Worm (Caenorhabditis elegans) whole organism, L4 larva: Measurements from ENCODE around the gene ced-4.

ENCODE experiments used
- D1046.2 ChIP-seq: fragments of 200-800 bp; sonication (Bioruptor generic); IDR thresholded peaks from 2 replicates; pipeline ENCODE4 v1.3.6; 2022; ENCODE audit warnings: missing genetic modification characterization, missing compliant biosample characterization
- F10B5.3 ChIP-seq: sonication (generic microtip); optimal IDR thresholded peaks from 2 replicates; lab custom pipeline; 2016; ENCODE audit warnings: mild to moderate bottlenecking, missing genetic modification characterization, missing compliant biosample characterization
- F49E8.2 ChIP-seq: sonication (generic microtip); optimal IDR thresholded peaks from 2 replicates; lab custom pipeline; 2016; ENCODE audit warnings: missing compliant biosample characterization, mild to moderate bottlenecking, missing genetic modification characterization, borderline replicate concordance
- T26A8.4 ChIP-seq: fragments of 200-800 bp; sonication (Bioruptor generic); IDR thresholded peaks from 2 replicates; pipeline ENCODE4 v1.3.6; 2022; ENCODE audit warnings: missing genetic modification characterization, missing compliant biosample characterization
- Y105C5A.15 ChIP-seq: fragments of 200-800 bp; sonication (Bioruptor generic); IDR thresholded peaks from 2 replicates; pipeline ENCODE4 v1.3.6; 2022; ENCODE audit warnings: missing genetic modification characterization, missing compliant biosample characterization
- Y48G9A.11 ChIP-seq: fragments of 200-800 bp; sonication (Bioruptor generic); IDR thresholded peaks from 2 replicates; pipeline ENCODE4 v1.3.6; 2022; ENCODE audit warnings: missing genetic modification reagents, missing genetic modification characterization, missing compliant biosample characterization
- Y75B8A.6 ChIP-seq: fragments of 200-800 bp; sonication (Bioruptor generic); IDR thresholded peaks from 2 replicates; pipeline ENCODE4 v1.3.6; 2022; ENCODE audit warnings: missing genetic modification reagents, missing genetic modification characterization, missing compliant biosample characterization
- aha-1 ChIP-seq: fragments of 150-350 bp; peaks from one replicate; lab custom pipeline; 2014; ENCODE audit warnings: missing biosample characterization, missing genetic modification characterization
- ama-1 ChIP-seq: fragments of 150-350 bp; optimal IDR thresholded peaks from 2 replicates; lab custom pipeline; 2014; ENCODE audit warnings: inconsistent platforms, mixed read lengths
- attf-4 ChIP-seq: sonication (generic microtip); optimal IDR thresholded peaks from 3 replicates; lab custom pipeline; 2017; ENCODE audit warnings: missing biosample characterization, missing genetic modification characterization
- ceh-20 ChIP-seq: fragments of 200-800 bp; sonication (Bioruptor generic); IDR thresholded peaks from 2 replicates; pipeline ENCODE4 v1.3.6; 2022; ENCODE audit warnings: missing genetic modification reagents, missing genetic modification characterization, missing compliant biosample characterization
- ceh-32 ChIP-seq: sonication (generic microtip); optimal IDR thresholded peaks from 2 replicates; lab custom pipeline; 2016; ENCODE audit warnings: mild to moderate bottlenecking, missing genetic modification characterization, missing compliant biosample characterization; ENCODE audit not compliant: poor library complexity
- ceh-62 ChIP-seq: sonication (generic microtip); optimal IDR thresholded peaks from 2 replicates; lab custom pipeline; 2017; ENCODE audit warnings: missing biosample characterization, missing genetic modification characterization
- cey-2 ChIP-seq: sonication (generic microtip); optimal IDR thresholded peaks from 3 replicates; lab custom pipeline; 2017; ENCODE audit warnings: missing genetic modification characterization, mild to moderate bottlenecking, missing compliant biosample characterization, antibody characterized with exemption, borderline replicate concordance; ENCODE audit not compliant: insufficient read depth
- ctbp-1 ChIP-seq: fragments of 200-800 bp; sonication (Bioruptor generic); IDR thresholded peaks from 2 replicates; pipeline ENCODE4 v1.3.6; 2022; ENCODE audit warnings: missing genetic modification reagents, missing genetic modification characterization, missing compliant biosample characterization
- daf-12 ChIP-seq: fragments of 150-350 bp; optimal IDR thresholded peaks from 2 replicates; lab custom pipeline; 2014; ENCODE audit warnings: missing biosample characterization, missing genetic modification reagents, missing genetic modification characterization
- daf-8 ChIP-seq: fragments of 200-800 bp; sonication (Bioruptor generic); IDR thresholded peaks from 2 replicates; pipeline ENCODE4 v1.3.6; 2022; ENCODE audit warnings: missing genetic modification characterization, missing compliant biosample characterization
- dmd-6 ChIP-seq: fragments of 200-800 bp; sonication (Bioruptor generic); IDR thresholded peaks from 2 replicates; pipeline ENCODE4 v1.3.6; 2022; ENCODE audit warnings: missing genetic modification reagents, missing genetic modification characterization, missing compliant biosample characterization
- fkh-10 ChIP-seq: fragments of 150-350 bp; optimal IDR thresholded peaks from 2 replicates; lab custom pipeline; 2014; ENCODE audit warnings: missing biosample characterization, missing genetic modification reagents, missing genetic modification characterization
- hif-1 ChIP-seq, 2 experiments: sonication (generic microtip); optimal IDR thresholded peaks; 2 replicates each; lab custom pipeline; 2016 to 2017; ENCODE audit warnings: missing compliant biosample characterization in 2 of 2, missing genetic modification characterization in 2 of 2, missing genetic modification reagents in 2 of 2, missing genotype in 2 of 2, mild to moderate bottlenecking in 1 of 2
- hlh-11 ChIP-seq: fragments of 200-800 bp; sonication (Bioruptor generic); optimal IDR thresholded peaks from 2 replicates; lab custom pipeline; 2018; ENCODE audit warnings: mild to moderate bottlenecking, missing genetic modification characterization, missing compliant biosample characterization
- hmg-1.1 ChIP-seq: fragments of 200-800 bp; sonication (Bioruptor generic); IDR thresholded peaks from 2 replicates; pipeline ENCODE4 v1.3.6; 2022; ENCODE audit warnings: missing genetic modification reagents, missing genetic modification characterization, missing compliant biosample characterization
- jun-1 ChIP-seq: fragments of 150-350 bp; optimal IDR thresholded peaks from 2 replicates; lab custom pipeline; 2014; ENCODE audit warnings: missing biosample characterization, missing genetic modification reagents, missing genetic modification characterization
- lim-7 ChIP-seq: fragments of 200-800 bp; sonication (Bioruptor generic); IDR thresholded peaks from 2 replicates; pipeline ENCODE4 v1.3.6; 2022; ENCODE audit warnings: missing genetic modification characterization, missing compliant biosample characterization
- lin-38 ChIP-seq: fragments of 200-800 bp; sonication (Bioruptor generic); IDR thresholded peaks from 2 replicates; pipeline ENCODE4 v1.3.6; 2022; ENCODE audit warnings: missing genetic modification reagents, missing genetic modification characterization, missing compliant biosample characterization
- lsy-2 ChIP-seq, 2 experiments: fragments of 150-350 bp in 1 of 2; sonication (generic microtip) in 1 of 2; optimal IDR thresholded peaks; 2 replicates each; lab custom pipeline; 2014 to 2017; ENCODE audit warnings: missing biosample characterization in 2 of 2, missing genetic modification characterization in 2 of 2
- madf-9 ChIP-seq: fragments of 200-800 bp; sonication (Bioruptor generic); conservative IDR thresholded peaks from 2 replicates; pipeline ENCODE4 v1.3.6; 2022; ENCODE audit warnings: missing genetic modification reagents, missing genetic modification characterization, missing compliant biosample characterization
- mdt-29 ChIP-seq: fragments of 200-800 bp; sonication (Bioruptor generic); IDR thresholded peaks from 2 replicates; pipeline ENCODE4 v1.3.6; 2022; ENCODE audit warnings: missing genetic modification reagents, missing genetic modification characterization, missing compliant biosample characterization
- mep-1 ChIP-seq: fragments of 150-350 bp; sonication (generic microtip); optimal IDR thresholded peaks from 3 replicates; lab custom pipeline; 2014; ENCODE audit warnings: missing biosample characterization, missing genetic modification characterization
- mxl-2 ChIP-seq: fragments of 200-800 bp; sonication (Bioruptor generic); conservative IDR thresholded peaks from 2 replicates; pipeline ENCODE4 v1.3.6; 2022; ENCODE audit warnings: missing genetic modification reagents, missing genetic modification characterization, missing compliant biosample characterization
- mxl-3 ChIP-seq: fragments of 200-800 bp; sonication (Bioruptor generic); optimal IDR thresholded peaks from 2 replicates; lab custom pipeline; 2018; ENCODE audit warnings: mild to moderate bottlenecking, missing genetic modification characterization, missing compliant biosample characterization
- nhr-111 ChIP-seq: fragments of 200-800 bp; sonication (Bioruptor generic); optimal IDR thresholded peaks from 2 replicates; lab custom pipeline; 2018; ENCODE audit warnings: mild to moderate bottlenecking, missing genetic modification characterization, missing compliant biosample characterization
- nhr-25 ChIP-seq: sonication (generic microtip); optimal IDR thresholded peaks from 2 replicates; lab custom pipeline; 2017; ENCODE audit warnings: missing genetic modification characterization, mild to moderate bottlenecking, missing compliant biosample characterization, antibody characterized with exemption, moderate library complexity, borderline replicate concordance; ENCODE audit not compliant: insufficient read depth
- nhr-41 ChIP-seq: fragments of 200-800 bp; sonication (Bioruptor generic); IDR thresholded peaks from 2 replicates; pipeline ENCODE4 v1.3.6; 2022; ENCODE audit warnings: missing genetic modification reagents, missing genetic modification characterization, missing compliant biosample characterization
- nhr-48 ChIP-seq: sonication (generic microtip); optimal IDR thresholded peaks from 2 replicates; lab custom pipeline; 2016; ENCODE audit warnings: mild to moderate bottlenecking, missing genetic modification characterization, missing compliant biosample characterization
- nhr-6 ChIP-seq: fragments of 150-350 bp; optimal IDR thresholded peaks from 2 replicates; lab custom pipeline; 2014; ENCODE audit warnings: missing biosample characterization, missing genetic modification characterization
- php-3 ChIP-seq: fragments of 200-800 bp; sonication (Bioruptor generic); IDR thresholded peaks from 2 replicates; pipeline ENCODE4 v1.3.6; 2022; ENCODE audit warnings: missing genetic modification reagents, missing genetic modification characterization, missing compliant biosample characterization
- pqm-1 ChIP-seq: sonication (generic microtip); optimal IDR thresholded peaks from 2 replicates; lab custom pipeline; 2017; ENCODE audit warnings: missing biosample characterization, missing genetic modification characterization
- skn-1 ChIP-seq: fragments of 150-350 bp; optimal IDR thresholded peaks from 2 replicates; lab custom pipeline; 2014; ENCODE audit warnings: missing biosample characterization, missing genetic modification characterization
- snpc-1.2 ChIP-seq: fragments of 200-800 bp; sonication (Bioruptor generic); IDR thresholded peaks from 2 replicates; pipeline ENCODE4 v1.3.6; 2022; ENCODE audit warnings: missing genetic modification reagents, missing genetic modification characterization, missing compliant biosample characterization
- spr-3 ChIP-seq: fragments of 200-800 bp; sonication (Bioruptor generic); optimal IDR thresholded peaks from 2 replicates; lab custom pipeline; 2018; ENCODE audit warnings: mild to moderate bottlenecking, missing genetic modification characterization, missing compliant biosample characterization
- tra-1 ChIP-seq: fragments of 200-800 bp; sonication (Bioruptor generic); IDR thresholded peaks from 2 replicates; pipeline ENCODE4 v1.3.6; 2022; ENCODE audit warnings: missing genetic modification reagents, missing genetic modification characterization, missing compliant biosample characterization
- unc-130 ChIP-seq: sonication (generic microtip); optimal IDR thresholded peaks from 2 replicates; lab custom pipeline; 2016; ENCODE audit warnings: missing genetic modification reagents, missing genetic modification characterization, missing compliant biosample characterization
- vab-7 ChIP-seq: fragments of 200-800 bp; sonication (Bioruptor generic); IDR thresholded peaks from 2 replicates; pipeline ENCODE4 v1.3.6; 2022; ENCODE audit warnings: missing genetic modification reagents, missing genetic modification characterization, missing compliant biosample characterization
- zfp-2 ChIP-seq: sonication (generic microtip); optimal IDR thresholded peaks from 2 replicates; lab custom pipeline; 2016; ENCODE audit warnings: mild to moderate bottlenecking, missing genetic modification characterization, missing compliant biosample characterization
- zip-2 ChIP-seq: fragments of 150-350 bp; optimal IDR thresholded peaks from 2 replicates; lab custom pipeline; 2014; ENCODE audit warnings: missing biosample characterization, missing genetic modification characterization
- ztf-11 ChIP-seq: fragments of 150-350 bp; optimal IDR thresholded peaks from 2 replicates; lab custom pipeline; 2014; ENCODE audit warnings: missing biosample characterization, missing genetic modification characterization

The ced-4 gene

DNA sequence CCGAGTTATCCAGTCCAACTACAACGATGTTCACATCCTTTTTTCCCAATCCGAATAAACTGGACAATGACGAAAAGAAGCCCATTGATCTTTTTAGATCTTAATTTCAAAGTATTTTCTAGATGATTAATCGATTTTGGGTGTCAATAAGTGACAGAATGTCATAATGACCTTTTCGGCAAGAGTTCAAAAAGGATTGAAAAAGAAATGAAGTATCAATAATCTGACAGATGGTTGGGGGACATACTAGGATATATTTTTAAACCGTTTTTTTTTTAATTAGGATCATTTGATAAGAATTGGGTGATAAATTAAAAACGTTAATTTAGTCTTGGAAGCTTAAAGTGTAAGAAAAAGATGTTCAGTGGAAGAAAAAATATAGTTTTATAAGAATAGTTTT, 37.4 kb upstream of the ced-4 start, which contains the start of gene arl-6:
Gene arl-6, minus strand, starts transcription at position 101 of the 400 bp plus-strand sequence.
- TF ChIP-seq mdt-29 (GFP tag; lab: Robert Waterston, UW), result no peak
- TF ChIP-seq daf-8 (GFP tag; lab: Robert Waterston, UW), result no peak
- no peak for TF ChIP-seq mxl-3 (GFP tag; lab: Kevin White, UChicago)
- no peak for TF ChIP-seq lsy-2 (tag; optimal IDR thresholded peaks at IDR 0.05; lab: Kevin White, UChicago)
- no peak for TF ChIP-seq unc-130
- no peak for TF ChIP-seq nhr-41 (GFP tag; lab: Robert Waterston, UW)
- no peak for TF ChIP-seq php-3 (GFP tag; lab: Robert Waterston, UW)
- TF ChIP-seq Y75B8A.6 (GFP tag; lab: Robert Waterston, UW), result no peak
- TF ChIP-seq nhr-25 (tag; lab: Kevin White, UChicago), result no peak
- TF ChIP-seq spr-3 (GFP tag; lab: Kevin White, UChicago), result no peak
- no peak for TF ChIP-seq hif-1 (tag; optimal IDR thresholded peaks at IDR 0.05; lab: Kevin White, UChicago)

ce11 chrIII:4817240-4817639, 34.9 kb upstream of the ced-4 start, which contains the start of gene F26A1.4:
F26A1.4 (plus strand) TSS chrIII:4817540.
- TF ChIP-seq dmd-6 (GFP tag; lab: Robert Waterston, UW) (no peak), ama-1 (no peak), Y48G9A.11 (GFP tag; lab: Robert Waterston, UW) (no peak), mxl-3 (GFP tag; lab: Kevin White, UChicago) (no peak), aha-1 (tag; lab: Kevin White, UChicago) (no peak), Y105C5A.15 (no peak), T26A8.4 (GFP tag; lab: Robert Waterston, UW) (no peak), tra-1 (GFP tag; lab: Robert Waterston, UW) (no peak), ztf-11 (no peak), fkh-10 (GFP tag; lab: Kevin White, UChicago) (no peak), nhr-111 (GFP tag; lab: Kevin White, UChicago) (no peak), ctbp-1 (no peak)

ce11 chrIII:4819843-4820242, 32.3 kb upstream of the ced-4 start, which contains the start of gene F26A1.7:
F26A1.7 (minus strand) TSS chrIII:4819943.
- TF ChIP-seq ceh-32 (tag; lab: Kevin White, UChicago) (no peak), zfp-2 (tag; lab: Kevin White, UChicago) (no peak), attf-4 (tag; lab: Kevin White, UChicago) (no peak), vab-7 (GFP tag; lab: Robert Waterston, UW) (no peak), jun-1 (tag; lab: Kevin White, UChicago) (no peak), Y75B8A.6 (GFP tag; lab: Robert Waterston, UW) (no peak), ceh-20 (GFP tag; lab: Robert Waterston, UW) (no peak), lim-7 (no peak), madf-9 (GFP tag; lab: Robert Waterston, UW) (no peak), lin-38 (GFP tag; lab: Robert Waterston, UW) (no peak), D1046.2 (GFP tag; lab: Robert Waterston, UW) (no peak)

DNA sequence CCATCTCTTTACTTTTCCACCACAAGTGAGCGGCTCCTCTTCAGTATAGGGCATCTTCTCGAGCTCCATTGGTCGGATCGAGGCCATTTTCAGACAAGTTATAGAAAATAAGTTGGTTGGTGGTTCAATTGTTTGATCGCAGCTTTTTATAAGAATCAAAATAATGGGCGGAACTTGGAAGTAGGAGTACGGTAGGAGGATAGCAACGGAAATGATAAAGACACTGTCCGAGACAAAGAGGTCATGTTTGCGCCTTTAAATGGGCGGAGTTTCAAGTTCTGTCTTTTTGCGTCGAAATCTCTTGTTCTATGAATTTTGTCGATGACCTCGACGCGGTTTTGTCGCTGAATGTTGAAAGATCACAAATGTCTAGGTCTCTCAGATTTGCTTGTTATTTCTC, 30.0 kb upstream of the ced-4 start, which contains the start of gene F26A1.8:
Gene F26A1.8, minus strand, starts transcription at position 101 of the 400 bp plus-strand sequence.
- TF ChIP-seq mxl-3 (GFP tag; lab: Kevin White, UChicago) (no peak), skn-1 (no peak), hmg-1.1 (GFP tag; lab: Robert Waterston, UW) (no peak), daf-12 (tag; lab: Kevin White, UChicago) (no peak), aha-1 (tag; lab: Kevin White, UChicago) (no peak), snpc-1.2 (GFP tag; lab: Robert Waterston, UW) (no peak), nhr-48 (tag; lab: Kevin White, UChicago) (no peak), ceh-62 (tag; lab: Kevin White, UChicago) (no peak), cey-2 (tag; lab: Kevin White, UChicago) (no peak), pqm-1 (tag; lab: Kevin White, UChicago) (no peak), mep-1 (tag; lab: Kevin White, UChicago) (no peak), tra-1 (GFP tag; lab: Robert Waterston, UW) (no peak), F10B5.3 (tag; lab: Kevin White, UChicago) (no peak), F49E8.2 (tag; lab: Kevin White, UChicago) (no peak), mxl-2 (no peak), zip-2 (tag; lab: Kevin White, UChicago) (no peak), ceh-20 (GFP tag; lab: Robert Waterston, UW) (no peak), nhr-6 (tag; lab: Kevin White, UChicago) (no peak), ceh-32 (tag; lab: Kevin White, UChicago) (no peak), hlh-11 (tag; lab: Kevin White, UChicago) (no peak)
